Worm (Caenorhabditis elegans) whole organism, L3 larva: ENCODE measurements around the gene C05G5.1.

Experiments
- aly-2 ChIP-seq: fragments of 150-350 bp; optimal IDR thresholded peaks from 2 replicates; lab custom pipeline; 2014; ENCODE audit warnings: missing biosample characterization, missing genetic modification characterization
- ama-1 ChIP-seq: fragments of 150-350 bp; optimal IDR thresholded peaks from 2 replicates; lab custom pipeline; 2018
- ceh-28 ChIP-seq: fragments of 150-350 bp; optimal IDR thresholded peaks from 2 replicates; lab custom pipeline; 2014; ENCODE audit warnings: missing biosample characterization, missing genetic modification reagents, missing genetic modification characterization
- ceh-82 ChIP-seq: fragments of 150-350 bp; optimal IDR thresholded peaks from 2 replicates; lab custom pipeline; 2014; ENCODE audit warnings: missing biosample characterization, missing genetic modification characterization
- elt-1 ChIP-seq: fragments of 150-350 bp; optimal IDR thresholded peaks from 2 replicates; lab custom pipeline; 2014; ENCODE audit warnings: missing biosample characterization, missing genetic modification characterization
- elt-2 ChIP-seq: sonication (generic microtip); optimal IDR thresholded peaks from 2 replicates; lab custom pipeline; 2016; ENCODE audit warnings: missing genetic modification reagents, mild to moderate bottlenecking, missing genetic modification characterization, missing compliant biosample characterization
- eor-1 ChIP-seq, 2 experiments: fragments of 150-350 bp; optimal IDR thresholded peaks; 2 replicates each; lab custom pipeline; 2014 to 2018; ENCODE audit warnings: missing biosample characterization in 2 of 2, missing genetic modification characterization in 2 of 2
- fkh-10 ChIP-seq: sonication (generic microtip); optimal IDR thresholded peaks from 2 replicates; lab custom pipeline; 2017; ENCODE audit warnings: missing biosample characterization, missing genetic modification reagents, missing genetic modification characterization
- fos-1 ChIP-seq: fragments of 150-350 bp; optimal IDR thresholded peaks from 2 replicates; lab custom pipeline; 2014; ENCODE audit warnings: missing biosample characterization, missing genetic modification characterization
- lin-15B ChIP-seq: fragments of 150-350 bp; optimal IDR thresholded peaks from 2 replicates; lab custom pipeline; 2014; ENCODE audit warnings: missing biosample characterization, missing genetic modification characterization
- lin-39 ChIP-seq: fragments of 150-350 bp; optimal IDR thresholded peaks from 2 replicates; lab custom pipeline; 2018; ENCODE audit warnings: missing biosample characterization, missing genetic modification reagents, missing genetic modification characterization
- lsy-12 ChIP-seq: sonication (generic microtip); optimal IDR thresholded peaks from 2 replicates; lab custom pipeline; 2016; ENCODE audit warnings: mild to moderate bottlenecking, missing genetic modification characterization, missing compliant biosample characterization
- mdl-1 ChIP-seq: fragments of 150-350 bp; optimal IDR thresholded peaks from 2 replicates; lab custom pipeline; 2014; ENCODE audit warnings: missing biosample characterization, missing genetic modification characterization
- mml-1 ChIP-seq: fragments of 150-350 bp; sonication (generic microtip); optimal IDR thresholded peaks from 3 replicates; lab custom pipeline; 2014; ENCODE audit warnings: missing biosample characterization, missing genetic modification characterization
- nfya-1 ChIP-seq: sonication (generic microtip); optimal IDR thresholded peaks from 2 replicates; lab custom pipeline; 2017; ENCODE audit warnings: missing genetic modification characterization, mild to moderate bottlenecking, missing compliant biosample characterization, antibody characterized with exemption, moderate library complexity; ENCODE audit not compliant: insufficient read depth
- nhr-11 ChIP-seq: fragments of 150-350 bp; optimal IDR thresholded peaks from 2 replicates; lab custom pipeline; 2014; ENCODE audit warnings: missing biosample characterization, missing genetic modification characterization
- nhr-12 ChIP-seq: fragments of 150-350 bp; optimal IDR thresholded peaks from 2 replicates; lab custom pipeline; 2014; ENCODE audit warnings: missing biosample characterization, missing genetic modification characterization
- nhr-23 ChIP-seq: fragments of 150-350 bp; optimal IDR thresholded peaks from 2 replicates; lab custom pipeline; 2014; ENCODE audit warnings: missing biosample characterization, missing genetic modification reagents, missing genetic modification characterization
- nhr-237 ChIP-seq: fragments of 150-350 bp; optimal IDR thresholded peaks from 2 replicates; lab custom pipeline; 2014; ENCODE audit warnings: missing biosample characterization, missing genetic modification characterization
- sea-2 ChIP-seq: fragments of 150-350 bp; sonication (generic microtip); optimal IDR thresholded peaks from 4 replicates; lab custom pipeline; 2014; ENCODE audit warnings: missing biosample characterization, missing genetic modification reagents, missing genetic modification characterization
- skn-1 ChIP-seq: fragments of 150-350 bp; optimal IDR thresholded peaks from 2 replicates; lab custom pipeline; 2014; ENCODE audit warnings: missing biosample characterization, missing genetic modification characterization
- snpc-4 ChIP-seq: fragments of 150-350 bp; optimal IDR thresholded peaks from 2 replicates; lab custom pipeline; 2014; ENCODE audit warnings: missing biosample characterization, missing genetic modification characterization
- unc-62 ChIP-seq: fragments of 150-350 bp; sonication (generic microtip); optimal IDR thresholded peaks from 4 replicates; lab custom pipeline; 2014; ENCODE audit warnings: missing biosample characterization, missing genetic modification reagents, missing genetic modification characterization
- ztf-11 ChIP-seq: fragments of 150-350 bp; optimal IDR thresholded peaks from 2 replicates; lab custom pipeline; 2014; ENCODE audit warnings: missing biosample characterization, missing genetic modification characterization

C05G5.1 gene

ce11 chrX:14699866-14700265, 40.1 kb downstream of the C05G5.1 start, which contains the start of gene hch-1:
TSS of gene hch-1 (minus strand) at chrX:14699977.
- no peak for TF ChIP-seq nhr-237 (tag; lab: Kevin White, UChicago)
- TF ChIP-seq ztf-11 = no peak
- TF ChIP-seq elt-2 (tag; lab: Kevin White, UChicago) = no peak

- no peak for TF ChIP-seq ceh-28 (tag; lab: Kevin White, UChicago)
- no peak for TF ChIP-seq lsy-12
- no peak for TF ChIP-seq lin-15B
- no peak for TF ChIP-seq fos-1 (tag; lab: Kevin White, UChicago)
- no peak for TF ChIP-seq unc-62
- no peak for TF ChIP-seq nhr-11 (tag; lab: Kevin White, UChicago)
- TF ChIP-seq ama-1 (lab: Kevin White, UChicago) = no peak
- TF ChIP-seq snpc-4 (tag; lab: Kevin White, UChicago) = no peak
- no peak for TF ChIP-seq nhr-12 (tag; lab: Kevin White, UChicago)
- no peak for TF ChIP-seq nhr-23 (tag; lab: Kevin White, UChicago)
- no peak for TF ChIP-seq eor-1 (tag; optimal IDR thresholded peaks at IDR 0.05; lab: Kevin White, UChicago)
- no peak for TF ChIP-seq aly-2 (tag; lab: Kevin White, UChicago)
- TF ChIP-seq sea-2 (GFP tag; lab: Kevin White, UChicago) = no peak
Observed at ce11 chrX:14695892-14696291, 44.0 kb downstream of the C05G5.1 start.

- TF ChIP-seq ceh-82 (tag; lab: Kevin White, UChicago) = no peak
- TF ChIP-seq unc-62 = no peak
- no peak for TF ChIP-seq lin-39 (tag; lab: Kevin White, UChicago)
- TF ChIP-seq skn-1 (tag; lab: Kevin White, UChicago) = no peak
- TF ChIP-seq fkh-10 = peak; percentile 15
- TF ChIP-seq, all 47 proteins: peak for 1
Observed at ce11 chrX:14694633-14695177, 45.2 kb downstream of the C05G5.1 start.

ce11 chrX:14692905-14693304, 47.0 kb downstream of the C05G5.1 start, which contains the start of gene sox-3:
TSS of gene sox-3 (minus strand) at chrX:14693005.
- TF ChIP-seq nfya-1 (tag; lab: Kevin White, UChicago) (peak; percentile 51), snpc-4 (tag; lab: Kevin White, UChicago) (no peak), elt-1 (no peak), mml-1 (tag; lab: Kevin White, UChicago) (no peak), mdl-1 (tag; lab: Kevin White, UChicago) (no peak), skn-1 (tag; lab: Kevin White, UChicago) (no peak)
